Worm (Caenorhabditis elegans) whole organism, L4 larva: ENCODE results near the gene F54C9.11.
A peak's percentile ranks its signal among the peaks of the same experiment; 100 is the strongest.

Source experiments
- F49E8.2 ChIP-seq: sonication (generic microtip); optimal IDR thresholded peaks from 2 replicates; lab custom pipeline; 2016; ENCODE audit warnings: missing compliant biosample characterization, mild to moderate bottlenecking, missing genetic modification characterization, borderline replicate concordance
- Y5F2A.4 ChIP-seq: fragments of 200-800 bp; sonication (Bioruptor generic); optimal IDR thresholded peaks from 2 replicates; lab custom pipeline; 2018; ENCODE audit warnings: mild to moderate bottlenecking, missing genetic modification characterization, missing compliant biosample characterization
- ZK546.5 ChIP-seq, 2 experiments: sonication (generic microtip); optimal IDR thresholded peaks; 2 replicates each; lab custom pipeline; 2017; ENCODE audit warnings: missing biosample characterization in 2 of 2, missing genetic modification characterization in 2 of 2
- dve-1 ChIP-seq: sonication (generic microtip); optimal IDR thresholded peaks from 2 replicates; lab custom pipeline; 2017; ENCODE audit warnings: antibody characterized with exemption, mild to moderate bottlenecking, missing genetic modification characterization, missing compliant biosample characterization; ENCODE audit not compliant: insufficient read depth
- nhr-11 ChIP-seq: fragments of 150-350 bp; optimal IDR thresholded peaks from 2 replicates; lab custom pipeline; 2014; ENCODE audit warnings: missing biosample characterization, missing genetic modification characterization
- tra-1 ChIP-seq: fragments of 200-800 bp; sonication (Bioruptor generic); IDR thresholded peaks from 2 replicates; pipeline ENCODE4 v1.3.6; 2022; ENCODE audit warnings: missing genetic modification reagents, missing genetic modification characterization, missing compliant biosample characterization
- ztf-7 ChIP-seq: fragments of 150-350 bp; optimal IDR thresholded peaks from 2 replicates; lab custom pipeline; 2014; ENCODE audit warnings: missing biosample characterization, missing genetic modification characterization

DNA sequence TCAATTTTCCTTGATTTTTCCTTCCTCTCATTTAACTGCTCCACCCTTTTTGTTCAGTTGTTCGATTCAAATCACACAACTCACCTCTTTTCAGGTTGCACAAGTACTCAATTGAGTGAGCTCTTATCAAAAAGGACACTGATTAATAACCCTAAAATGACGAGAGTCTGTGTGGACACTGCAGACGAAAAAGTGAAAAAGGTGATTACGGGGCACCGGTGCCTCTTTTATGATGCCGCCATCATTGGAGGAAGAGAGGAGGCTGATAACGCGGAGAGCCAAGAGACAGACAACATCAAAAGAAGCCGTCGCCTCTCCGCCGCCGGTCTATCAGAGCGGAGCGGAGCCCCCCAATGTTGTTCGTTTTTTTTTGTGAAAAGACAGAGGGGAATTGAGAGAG, 40.3 kb upstream of the F54C9.11 start, which contains the start of gene sptf-2:
- TF ChIP-seq F49E8.2 (tag; lab: Kevin White, UChicago) (no peak), tra-1 (GFP tag; lab: Robert Waterston, UW) (peak; percentile 86), ztf-7 (no peak), Y5F2A.4 (GFP tag; lab: Kevin White, UChicago) (no peak), nhr-11 (tag; lab: Kevin White, UChicago) (no peak), ZK546.5 (tag; optimal IDR thresholded peaks at IDR 0.05; lab: Kevin White, UChicago) (no peak), dve-1 (tag; lab: Kevin White, UChicago) (peak; percentile 79)
